Worm (Caenorhabditis elegans) whole organism, L4 larva: ENCODE measurements around the gene T10B10.8.

Experiments used
- F37D6.2 ChIP-seq: sonication (generic microtip); optimal IDR thresholded peaks from 2 replicates; lab custom pipeline; 2016; ENCODE audit warnings: mild to moderate bottlenecking, missing genetic modification characterization, missing compliant biosample characterization
- F44E2.7 ChIP-seq: fragments of 200-800 bp; sonication (Bioruptor generic); IDR thresholded peaks from 2 replicates; pipeline ENCODE4 v2.1.2; 2022; ENCODE audit warnings: missing genetic modification characterization, missing compliant biosample characterization
- R02D3.7 ChIP-seq: fragments of 150-350 bp; sonication (generic microtip); optimal IDR thresholded peaks from 3 replicates; lab custom pipeline; 2014; ENCODE audit warnings: missing biosample characterization, missing genetic modification characterization
- T20F7.1 ChIP-seq: fragments of 200-800 bp; sonication (Bioruptor generic); optimal IDR thresholded peaks from 2 replicates; lab custom pipeline; 2018; ENCODE audit warnings: mild to moderate bottlenecking, missing genetic modification characterization, missing compliant biosample characterization
- T26A8.4 ChIP-seq: fragments of 200-800 bp; sonication (Bioruptor generic); IDR thresholded peaks from 2 replicates; pipeline ENCODE4 v1.3.6; 2022; ENCODE audit warnings: missing genetic modification characterization, missing compliant biosample characterization
- ZK337.2 ChIP-seq: fragments of 200-800 bp; sonication (Bioruptor generic); IDR thresholded peaks from 2 replicates; pipeline ENCODE4 v1.3.6; 2022; ENCODE audit warnings: missing genetic modification reagents, missing genetic modification characterization, missing compliant biosample characterization
- aha-1 ChIP-seq: fragments of 150-350 bp; peaks from one replicate; lab custom pipeline; 2014; ENCODE audit warnings: missing biosample characterization, missing genetic modification characterization
- aly-2 ChIP-seq: sonication (generic microtip); optimal IDR thresholded peaks from 2 replicates; lab custom pipeline; 2018; ENCODE audit warnings: missing biosample characterization, missing genetic modification characterization
- ama-1 ChIP-seq: fragments of 150-350 bp; optimal IDR thresholded peaks from 2 replicates; lab custom pipeline; 2014; ENCODE audit warnings: inconsistent platforms, mixed read lengths
- arid-1 ChIP-seq: fragments of 200-800 bp; sonication (Bioruptor generic); conservative IDR thresholded peaks from 2 replicates; pipeline ENCODE4 v1.3.6; 2022; ENCODE audit warnings: missing genetic modification reagents, missing genetic modification characterization, missing compliant biosample characterization
- attf-4 ChIP-seq: sonication (generic microtip); optimal IDR thresholded peaks from 3 replicates; lab custom pipeline; 2017; ENCODE audit warnings: missing biosample characterization, missing genetic modification characterization
- ceh-32 ChIP-seq: sonication (generic microtip); optimal IDR thresholded peaks from 2 replicates; lab custom pipeline; 2016; ENCODE audit warnings: mild to moderate bottlenecking, missing genetic modification characterization, missing compliant biosample characterization; ENCODE audit not compliant: poor library complexity
- ceh-44 ChIP-seq: fragments of 200-800 bp; sonication (Bioruptor generic); IDR thresholded peaks from 2 replicates; pipeline ENCODE4 v1.3.6; 2022; ENCODE audit warnings: missing genetic modification reagents, missing genetic modification characterization, missing compliant biosample characterization
- ces-1 ChIP-seq: fragments of 150-350 bp; sonication (generic microtip); optimal IDR thresholded peaks from 4 replicates; lab custom pipeline; 2014; ENCODE audit warnings: missing biosample characterization, missing genetic modification reagents, missing genetic modification characterization
- daf-12 ChIP-seq: fragments of 150-350 bp; optimal IDR thresholded peaks from 2 replicates; lab custom pipeline; 2014; ENCODE audit warnings: missing biosample characterization, missing genetic modification reagents, missing genetic modification characterization
- dmd-6 ChIP-seq: fragments of 200-800 bp; sonication (Bioruptor generic); IDR thresholded peaks from 2 replicates; pipeline ENCODE4 v1.3.6; 2022; ENCODE audit warnings: missing genetic modification reagents, missing genetic modification characterization, missing compliant biosample characterization
- duxl-1 ChIP-seq: sonication (generic microtip); optimal IDR thresholded peaks from 2 replicates; lab custom pipeline; 2016; ENCODE audit warnings: mild to moderate bottlenecking, missing genetic modification characterization, moderate library complexity, missing compliant biosample characterization; ENCODE audit not compliant: poor library complexity
- hlh-11 ChIP-seq: fragments of 200-800 bp; sonication (Bioruptor generic); optimal IDR thresholded peaks from 2 replicates; lab custom pipeline; 2018; ENCODE audit warnings: mild to moderate bottlenecking, missing genetic modification characterization, missing compliant biosample characterization
- hlh-30 ChIP-seq: sonication (generic microtip); optimal IDR thresholded peaks from 2 replicates; lab custom pipeline; 2017; ENCODE audit warnings: antibody characterized with exemption, mild to moderate bottlenecking, missing genetic modification characterization, missing compliant biosample characterization; ENCODE audit not compliant: insufficient read depth
- hmg-1.1 ChIP-seq: fragments of 200-800 bp; sonication (Bioruptor generic); IDR thresholded peaks from 2 replicates; pipeline ENCODE4 v1.3.6; 2022; ENCODE audit warnings: missing genetic modification reagents, missing genetic modification characterization, missing compliant biosample characterization
- lim-7 ChIP-seq: fragments of 200-800 bp; sonication (Bioruptor generic); IDR thresholded peaks from 2 replicates; pipeline ENCODE4 v1.3.6; 2022; ENCODE audit warnings: missing genetic modification characterization, missing compliant biosample characterization
- lin-1 ChIP-seq: fragments of 200-800 bp; sonication (Bioruptor generic); IDR thresholded peaks from 2 replicates; pipeline ENCODE4 v1.3.6; 2022; ENCODE audit warnings: missing genetic modification reagents, missing genetic modification characterization, missing compliant biosample characterization
- lin-13 ChIP-seq: fragments of 150-350 bp; optimal IDR thresholded peaks from 2 replicates; lab custom pipeline; 2014; ENCODE audit warnings: missing biosample characterization, missing genetic modification reagents, missing genetic modification characterization
- lin-29 ChIP-seq: fragments of 200-800 bp; sonication (Bioruptor generic); IDR thresholded peaks from 2 replicates; pipeline ENCODE4 v1.3.6; 2022; ENCODE audit warnings: missing genetic modification reagents, missing genetic modification characterization, missing compliant biosample characterization
- lin-38 ChIP-seq: fragments of 200-800 bp; sonication (Bioruptor generic); IDR thresholded peaks from 2 replicates; pipeline ENCODE4 v1.3.6; 2022; ENCODE audit warnings: missing genetic modification reagents, missing genetic modification characterization, missing compliant biosample characterization
- lir-3 ChIP-seq: sonication (generic microtip); optimal IDR thresholded peaks from 2 replicates; lab custom pipeline; 2016; ENCODE audit warnings: mild to moderate bottlenecking, missing genetic modification characterization, missing compliant biosample characterization
- madf-9 ChIP-seq: fragments of 200-800 bp; sonication (Bioruptor generic); conservative IDR thresholded peaks from 2 replicates; pipeline ENCODE4 v1.3.6; 2022; ENCODE audit warnings: missing genetic modification reagents, missing genetic modification characterization, missing compliant biosample characterization
- mdl-1 ChIP-seq, 2 experiments: fragments of 150-350 bp in 1 of 2; sonication (generic microtip) in 1 of 2; optimal IDR thresholded peaks; 2 replicates each; lab custom pipeline; 2014 to 2017; ENCODE audit warnings: missing biosample characterization in 2 of 2, missing genetic modification characterization in 2 of 2
- mes-2 ChIP-seq: sonication (generic microtip); optimal IDR thresholded peaks from 2 replicates; lab custom pipeline; 2016; ENCODE audit warnings: missing genotype, mild to moderate bottlenecking, missing genetic modification characterization, missing compliant biosample characterization; ENCODE audit not compliant: poor library complexity, severe bottlenecking
- mxl-3 ChIP-seq: fragments of 200-800 bp; sonication (Bioruptor generic); optimal IDR thresholded peaks from 2 replicates; lab custom pipeline; 2018; ENCODE audit warnings: mild to moderate bottlenecking, missing genetic modification characterization, missing compliant biosample characterization
- nhr-10 ChIP-seq: fragments of 150-350 bp; optimal IDR thresholded peaks from 2 replicates; lab custom pipeline; 2014; ENCODE audit warnings: missing biosample characterization, missing genetic modification characterization
- nhr-41 ChIP-seq: fragments of 200-800 bp; sonication (Bioruptor generic); IDR thresholded peaks from 2 replicates; pipeline ENCODE4 v1.3.6; 2022; ENCODE audit warnings: missing genetic modification reagents, missing genetic modification characterization, missing compliant biosample characterization
- nhr-42 ChIP-seq: fragments of 200-800 bp; sonication (Bioruptor generic); IDR thresholded peaks from 2 replicates; pipeline ENCODE4 v1.3.6; 2022; ENCODE audit warnings: missing genetic modification characterization, missing compliant biosample characterization
- pha-4 ChIP-seq, 2 experiments: fragments of 150-350 bp in 1 of 2; fragments of 200-800 bp in 1 of 2; sonication (Bioruptor generic) in 1 of 2; IDR thresholded peaks in 1 of 2; optimal IDR thresholded peaks in 1 of 2; 2 replicates each; pipeline versions ENCODE4 v1.3.6 to Lab custom; 2014 to 2022; ENCODE audit warnings: missing genetic modification characterization in 2 of 2, missing genetic modification reagents in 2 of 2, missing biosample characterization in 1 of 2, missing compliant biosample characterization in 1 of 2
- php-3 ChIP-seq: fragments of 200-800 bp; sonication (Bioruptor generic); IDR thresholded peaks from 2 replicates; pipeline ENCODE4 v1.3.6; 2022; ENCODE audit warnings: missing genetic modification reagents, missing genetic modification characterization, missing compliant biosample characterization
- snpc-4 ChIP-seq: fragments of 150-350 bp; optimal IDR thresholded peaks from 2 replicates; lab custom pipeline; 2014; ENCODE audit warnings: missing biosample characterization, missing genetic modification characterization
- tra-1 ChIP-seq: fragments of 200-800 bp; sonication (Bioruptor generic); IDR thresholded peaks from 2 replicates; pipeline ENCODE4 v1.3.6; 2022; ENCODE audit warnings: missing genetic modification reagents, missing genetic modification characterization, missing compliant biosample characterization
- unc-39 ChIP-seq: sonication (generic microtip); optimal IDR thresholded peaks from 2 replicates; lab custom pipeline; 2017; ENCODE audit warnings: missing biosample characterization, missing genetic modification characterization
- unc-62 ChIP-seq, 3 experiments: fragments of 150-350 bp in 1 of 3; sonication (generic microtip); optimal IDR thresholded peaks in 2 of 3; peaks in 1 of 3; 1 replicate in 1 of 3; 2 replicates in 2 of 3; lab custom pipeline; 2014 to 2017; ENCODE audit warnings: missing biosample characterization in 3 of 3, missing genetic modification characterization in 3 of 3, missing genetic modification reagents in 3 of 3, missing genotype in 1 of 3
- zfp-3 ChIP-seq: fragments of 200-800 bp; sonication (Bioruptor generic); conservative IDR thresholded peaks from 2 replicates; pipeline ENCODE4 v1.3.6; 2022; ENCODE audit warnings: missing genetic modification reagents, missing genetic modification characterization, missing compliant biosample characterization
- zip-11 ChIP-seq: fragments of 200-800 bp; sonication (Bioruptor generic); IDR thresholded peaks from 2 replicates; pipeline ENCODE4 v1.3.6; 2022; ENCODE audit warnings: missing genetic modification characterization, missing compliant biosample characterization
- zip-2 ChIP-seq: fragments of 150-350 bp; optimal IDR thresholded peaks from 2 replicates; lab custom pipeline; 2014; ENCODE audit warnings: missing biosample characterization, missing genetic modification characterization

The T10B10.8 gene

DNA sequence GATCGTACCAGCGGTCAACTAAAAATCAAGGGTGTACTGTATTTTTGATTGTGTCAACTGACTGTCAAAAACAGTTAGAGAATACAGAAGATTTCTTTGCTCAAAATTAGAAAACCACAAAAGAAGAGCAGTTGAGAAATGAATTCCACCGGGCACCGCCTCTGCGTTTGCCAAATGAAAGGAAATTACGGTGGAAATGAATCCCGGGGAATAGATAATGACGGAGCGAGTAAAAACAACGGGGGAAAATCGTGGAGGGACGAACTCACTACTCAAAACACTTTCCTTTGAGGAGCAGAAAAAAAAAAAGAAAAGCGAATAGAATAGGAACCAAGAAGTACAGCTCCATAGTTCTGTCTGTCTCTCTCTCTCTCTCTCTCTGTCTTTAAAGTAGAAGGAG lies 17.6 kb downstream of the T10B10.8 start:
- peak; percentile 90 for TF ChIP-seq aha-1 (tag; lab: Kevin White, UChicago)
- no peak for TF ChIP-seq mdl-1 (tag; optimal IDR thresholded peaks at IDR 0.05; lab: Kevin White, UChicago)
- TF ChIP-seq, all 104 proteins: peak for 1

DNA sequence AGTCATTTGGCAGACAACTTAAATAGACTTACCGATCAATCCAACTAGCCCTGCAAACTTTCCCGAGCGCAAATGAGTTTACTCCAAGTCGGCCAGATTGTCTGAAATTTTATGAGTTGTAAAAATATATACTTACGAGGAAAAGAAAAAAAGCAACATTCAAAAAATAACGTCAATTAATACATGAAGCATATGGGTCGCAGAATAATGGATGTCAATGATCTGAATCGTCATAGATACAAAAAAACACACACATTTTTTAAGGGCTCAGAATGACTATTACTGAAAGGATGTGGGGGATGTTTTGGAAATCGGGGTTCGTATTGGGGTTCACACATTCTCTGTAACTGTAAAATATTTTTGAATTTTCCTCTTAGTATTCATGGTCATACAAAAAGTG lies 18.4 kb downstream of the T10B10.8 start, which contains the start of gene unc-7:
TSS of gene unc-7 (minus strand) at position 101 of the 400 bp plus-strand sequence.
- TF ChIP-seq ceh-44 (GFP tag; lab: Robert Waterston, UW) (no peak), mxl-3 (GFP tag; lab: Kevin White, UChicago) (no peak), unc-39 (tag; lab: Kevin White, UChicago) (no peak), F44E2.7 (GFP tag; lab: Robert Waterston, UW) (no peak), unc-62 (GFP tag; optimal IDR thresholded peaks at IDR 0.05 in 1 of 2; lab: Kevin White, UChicago) (peak in 1 of 2 experiments; percentile 42), unc-62 (tag; optimal IDR thresholded peaks at IDR 0.05; lab: Kevin White, UChicago) (no peak), hlh-30 (tag; lab: Kevin White, UChicago) (no peak), ces-1 (GFP tag; lab: Kevin White, UChicago) (no peak)

DNA sequence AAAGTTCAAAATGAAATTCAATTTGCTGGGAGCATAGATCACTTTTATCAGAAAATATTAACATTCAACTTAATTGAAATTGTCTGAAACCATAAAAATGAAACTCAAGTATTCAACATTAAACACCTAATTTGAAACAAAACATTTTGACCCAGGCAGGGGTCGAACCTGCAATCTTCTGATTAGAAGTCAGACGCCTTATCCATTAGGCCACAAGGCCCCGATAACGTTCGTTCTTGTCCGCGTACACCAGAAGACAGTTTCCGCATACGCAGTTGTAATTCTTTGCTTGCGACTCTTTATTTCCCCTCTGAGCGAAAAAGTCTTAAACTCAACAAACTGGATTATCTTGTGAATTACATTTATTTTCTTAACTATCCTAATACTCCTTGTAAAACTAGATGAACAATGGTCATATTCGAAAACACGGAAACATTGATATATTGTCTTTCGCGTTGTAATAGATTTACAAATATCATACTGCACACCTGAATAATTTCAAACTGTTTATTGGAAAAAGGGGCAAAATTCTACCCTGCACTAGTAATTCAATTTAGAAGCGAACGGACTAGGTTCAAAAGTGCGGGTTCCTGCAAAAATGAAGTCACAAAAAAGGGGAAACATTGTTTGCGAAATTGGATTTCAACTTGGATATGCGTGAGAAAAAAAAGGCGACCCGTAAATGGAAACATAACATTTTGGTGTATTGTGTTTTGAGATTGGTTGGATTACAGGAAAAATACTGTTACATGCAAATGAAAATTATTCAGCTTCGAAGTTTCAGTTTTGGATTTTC lies 19.4 kb downstream of the T10B10.8 start:
- TF ChIP-seq ceh-32 (tag; lab: Kevin White, UChicago), result no peak
- no peak for TF ChIP-seq daf-12 (tag; lab: Kevin White, UChicago)
- TF ChIP-seq lin-1 (GFP tag; lab: Robert Waterston, UW), result peak; percentile 55; the same call in 1 of the 2 replicates
- peak; percentile 49; the same call in 1 of the 2 replicates for TF ChIP-seq hmg-1.1 (GFP tag; lab: Robert Waterston, UW)
- TF ChIP-seq F37D6.2 (tag; lab: Kevin White, UChicago), result no peak
- TF ChIP-seq lin-38 (GFP tag; lab: Robert Waterston, UW), result no peak
- TF ChIP-seq T26A8.4 (GFP tag; lab: Robert Waterston, UW), result peak; percentile 55; the same call in 1 of the 2 replicates
- peak; percentile 50 for TF ChIP-seq lin-13 (GFP tag; lab: Kevin White, UChicago)
- 0 out of 2 replicates have a peak, but pooled peaks have one; percentile 48 for TF ChIP-seq nhr-41 (GFP tag; lab: Robert Waterston, UW)
- TF ChIP-seq zfp-3, result no peak; the same call in 1 of the 2 replicates
- 0 out of 2 replicates have a peak, but pooled peaks have one; percentile 54 for TF ChIP-seq madf-9
- TF ChIP-seq lim-7, result peak; percentile 86
- peak; percentile 40 for TF ChIP-seq dmd-6 (GFP tag; lab: Robert Waterston, UW)
- peak; percentile 83; the same call in 1 of the 2 replicates for TF ChIP-seq arid-1 (GFP tag; lab: Robert Waterston, UW)
- TF ChIP-seq lin-29 (GFP tag; lab: Robert Waterston, UW), result no peak
- peak; percentile 47 for TF ChIP-seq ces-1 (GFP tag; lab: Kevin White, UChicago)
- TF ChIP-seq nhr-10 (tag; lab: Kevin White, UChicago), result no peak
- no peak for TF ChIP-seq unc-62 (GFP tag; optimal IDR thresholded peaks at IDR 0.05 in 1 of 2; lab: Kevin White, UChicago)
- no peak for TF ChIP-seq unc-62 (tag; optimal IDR thresholded peaks at IDR 0.05; lab: Kevin White, UChicago)
- peak; percentile 40 for TF ChIP-seq hlh-11 (tag; lab: Kevin White, UChicago)
- TF ChIP-seq pha-4 (GFP tag; IDR thresholded peaks at IDR 0.05; lab: Robert Waterston, UW), result no peak; the same call in 1 of the 2 replicates
- TF ChIP-seq pha-4 (tag; optimal IDR thresholded peaks at IDR 0.05; lab: Kevin White, UChicago), result no peak
- peak; percentile 70 for TF ChIP-seq duxl-1 (tag; lab: Kevin White, UChicago)
- 0 out of 2 replicates have a peak, but pooled peaks have one; percentile 56 for TF ChIP-seq tra-1 (GFP tag; lab: Robert Waterston, UW)
- TF ChIP-seq mxl-3 (GFP tag; lab: Kevin White, UChicago), result no peak
- no peak for TF ChIP-seq R02D3.7
- peak; percentile 39; the same call in 1 of the 2 replicates for TF ChIP-seq php-3
- TF ChIP-seq lir-3, result no peak
- TF ChIP-seq zip-11 (GFP tag; lab: Robert Waterston, UW), result no peak
- TF ChIP-seq ZK337.2 (GFP tag; lab: Robert Waterston, UW), result peak; percentile 48; the same call in 1 of the 2 replicates
- no peak for TF ChIP-seq ama-1 (lab: Kevin White, UChicago)
- no peak for TF ChIP-seq T20F7.1
- TF ChIP-seq zip-2, result peak; percentile 17
- TF ChIP-seq snpc-4 (tag; lab: Kevin White, UChicago), result no peak
- TF ChIP-seq aly-2 (tag; lab: Kevin White, UChicago), result no peak
- no peak for TF ChIP-seq nhr-42 (GFP tag; lab: Robert Waterston, UW)
- TF ChIP-seq mes-2, result peak; percentile 75
- TF ChIP-seq attf-4 (tag; lab: Kevin White, UChicago), result no peak
